Worm (Caenorhabditis elegans) whole organism, mixed stage, embryonic: ENCODE data around the gene sru-6.

Source experiments
- lin-13 ChIP-seq: fragments of 150-350 bp; optimal IDR thresholded peaks from 2 replicates; lab custom pipeline; 2014; ENCODE audit warnings: missing biosample characterization, missing genetic modification characterization
- lsy-2 ChIP-seq: fragments of 150-350 bp; optimal IDR thresholded peaks from 2 replicates; lab custom pipeline; 2014; ENCODE audit warnings: missing biosample characterization, missing genetic modification characterization
- nhr-28 ChIP-seq: fragments of 150-350 bp; optimal IDR thresholded peaks from 2 replicates; lab custom pipeline; 2014; ENCODE audit warnings: missing biosample characterization, missing genetic modification characterization

ce11 chrIV:9529647-9530046 is 39.2 kb downstream of the sru-6 start, which contains the start of gene elo-7:
- no peak for TF ChIP-seq lin-13
- no peak for TF ChIP-seq lsy-2 (tag; lab: Kevin White, UChicago)
- TF ChIP-seq nhr-28: no peak
